Fruit fly (Drosophila melanogaster): Measurements from ENCODE around the gene CG2691.

- TF ChIP-seq OdsH (GFP tag; optimal IDR thresholded peaks at IDR 0.05) (no peak), Hnf4 (GFP tag; optimal IDR thresholded peaks at IDR 0.05) (no peak), jim (GFP tag; optimal IDR thresholded peaks at IDR 0.05) (no peak), fru (GFP tag; optimal IDR thresholded peaks at IDR 0.05) (no peak), usp (GFP tag; optimal IDR thresholded peaks at IDR 0.05) (no peak), CrebA (GFP tag; optimal IDR thresholded peaks at IDR 0.05; ENCODE audit: borderline replicate concordance) (no peak), Abd-B (GFP tag; optimal IDR thresholded peaks at IDR 0.05) (no peak), pan (optimal IDR thresholded peaks at IDR 0.05) (no peak)
These were observed 9.2 kb upstream of the CG2691 start for dm6 chrX:13633298-13633891.
